Worm (Caenorhabditis elegans) whole organism, young adult: ENCODE measurements around the gene psa-3.
A peak's percentile ranks its signal among the peaks of the same experiment; 100 is the strongest.

ENCODE experiments used
- F23B12.7 ChIP-seq: sonication (generic microtip); optimal IDR thresholded peaks from 2 replicates; lab custom pipeline; 2017; ENCODE audit warnings: missing genetic modification characterization, mild to moderate bottlenecking, missing compliant biosample characterization, antibody characterized with exemption, moderate library complexity; ENCODE audit not compliant: insufficient read depth
- Y56A3A.18 ChIP-seq: fragments of 200-800 bp; sonication (Bioruptor generic); IDR thresholded peaks from 2 replicates; pipeline ENCODE4 v1.3.6; 2022; ENCODE audit warnings: missing genetic modification reagents, missing genetic modification characterization, missing compliant biosample characterization
- Y67H2A.10 ChIP-seq: fragments of 200-800 bp; sonication (Bioruptor generic); conservative IDR thresholded peaks from 2 replicates; pipeline ENCODE4 v1.3.6; 2022; ENCODE audit warnings: missing genetic modification reagents, missing genetic modification characterization, missing compliant biosample characterization
- ama-1 ChIP-seq, 3 experiments: fragments of 150-350 bp in 1 of 3; sonication (generic microtip) in 2 of 3; optimal IDR thresholded peaks; 2 replicates each; lab custom pipeline; 2014 to 2018; ENCODE audit warnings: missing biosample characterization in 2 of 3, missing genetic modification characterization in 2 of 3, missing genetic modification reagents in 2 of 3
- die-1 ChIP-seq: sonication (generic microtip); optimal IDR thresholded peaks from 2 replicates; lab custom pipeline; 2016; ENCODE audit warnings: missing genotype, mild to moderate bottlenecking, missing genetic modification characterization, missing compliant biosample characterization
- dpl-1 ChIP-seq: fragments of 150-350 bp; optimal IDR thresholded peaks from 2 replicates; lab custom pipeline; 2014; ENCODE audit warnings: missing biosample characterization, missing genetic modification reagents, missing genetic modification characterization
- egrh-3 ChIP-seq: fragments of 200-800 bp; sonication (Bioruptor generic); IDR thresholded peaks from 2 replicates; pipeline ENCODE4 v1.3.6; 2022; ENCODE audit warnings: missing genetic modification reagents, missing genetic modification characterization, missing compliant biosample characterization
- hsf-1 ChIP-seq: fragments of 200-800 bp; sonication (Bioruptor generic); IDR thresholded peaks from 2 replicates; pipeline ENCODE4 v1.3.6; 2022; ENCODE audit warnings: missing genetic modification reagents, missing genetic modification characterization, missing compliant biosample characterization
- pbrm-1 ChIP-seq: fragments of 200-800 bp; sonication (Bioruptor generic); IDR thresholded peaks from 2 replicates; pipeline ENCODE4 v1.3.6; 2022; ENCODE audit warnings: missing genetic modification reagents, missing genetic modification characterization, missing compliant biosample characterization
- pha-4 ChIP-seq: fragments of 150-350 bp; sonication (generic microtip); optimal IDR thresholded peaks from 2 replicates; lab custom pipeline; 2014; ENCODE audit warnings: missing biosample characterization, missing genetic modification reagents, missing genetic modification characterization
- snpc-1.1 ChIP-seq: sonication (generic microtip); optimal IDR thresholded peaks from 2 replicates; lab custom pipeline; 2017; ENCODE audit warnings: missing genetic modification characterization, mild to moderate bottlenecking, missing compliant biosample characterization, antibody characterized with exemption, moderate library complexity, missing genotype, missing genetic modification reagents; ENCODE audit not compliant: insufficient read depth
- snpc-3.4 ChIP-seq: sonication (generic microtip); optimal IDR thresholded peaks from 2 replicates; lab custom pipeline; 2017; ENCODE audit warnings: missing genetic modification characterization, mild to moderate bottlenecking, missing compliant biosample characterization, antibody characterized with exemption, moderate library complexity, missing genotype, missing genetic modification reagents
- snpc-4 ChIP-seq, 5 experiments: fragments of 150-350 bp in 1 of 5; sonication (generic microtip) in 4 of 5; optimal IDR thresholded peaks; 2 replicates each; lab custom pipeline; 2014 to 2018; ENCODE audit warnings: missing genetic modification characterization in 5 of 5, missing biosample characterization in 3 of 5, antibody characterized with exemption in 2 of 5, mild to moderate bottlenecking in 2 of 5, missing compliant biosample characterization in 2 of 5, missing genotype in 2 of 5, moderate library complexity in 2 of 5, missing genetic modification reagents in 1 of 5

- TF ChIP-seq snpc-3.4 (tag; lab: Kevin White, UChicago) (no peak), egrh-3 (no peak), F23B12.7 (no peak), dpl-1 (GFP tag; lab: Kevin White, UChicago) (no peak), hsf-1 (no peak), die-1 (tag; lab: Kevin White, UChicago) (no peak), pbrm-1 (GFP tag; lab: Robert Waterston, UW) (no peak), ama-1 (optimal IDR thresholded peaks at IDR 0.05; lab: Kevin White, UChicago) (no peak), ama-1 (GFP tag; optimal IDR thresholded peaks at IDR 0.05; lab: Kevin White, UChicago) (no peak), snpc-4 (GFP tag; optimal IDR thresholded peaks at IDR 0.05; lab: Kevin White, UChicago) (peak; percentile 6), snpc-4 (tag; optimal IDR thresholded peaks at IDR 0.05; lab: Kevin White, UChicago) (peak in 3 of 4 experiments; percentile 38 to 90 (median 77)), Y67H2A.10 (GFP tag; lab: Robert Waterston, UW) (no peak), Y56A3A.18 (GFP tag; lab: Robert Waterston, UW) (no peak), snpc-1.1 (tag; lab: Kevin White, UChicago) (peak; percentile 22), pha-4 (tag; lab: Kevin White, UChicago) (no peak)
These were observed 15.1 kb upstream of the psa-3 start for ce11 chrX:15392672-15393071.
